Worm (Caenorhabditis elegans): ENCODE data around the gene F07G11.1.

DNA sequence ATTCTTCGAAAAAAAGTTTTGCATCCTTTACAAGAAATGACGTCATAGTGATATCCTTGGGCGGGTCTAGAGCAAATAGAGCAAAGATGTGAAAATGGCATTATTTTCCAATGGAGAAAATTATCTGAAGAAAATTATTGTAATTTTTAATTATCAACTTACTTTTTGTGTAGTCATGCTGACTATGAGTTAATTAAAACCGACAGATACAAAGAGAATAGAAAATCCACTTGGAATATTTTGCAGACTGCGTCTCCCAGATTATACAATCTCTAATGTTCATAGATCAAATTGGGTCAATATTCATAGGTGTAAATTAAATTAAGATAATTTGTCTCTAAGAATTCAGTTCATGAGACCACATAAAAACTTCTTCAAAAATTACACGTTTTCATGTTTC, 42.4 kb downstream of the F07G11.1 start, which contains the start of gene nhr-149:
- TF ChIP-seq efl-1 (GFP tag; optimal IDR thresholded peaks at IDR 0.05) (no peak), ama-1 (optimal IDR thresholded peaks at IDR 0.05) (no peak), ama-1 (GFP tag; optimal IDR thresholded peaks at IDR 0.05) (no peak), nfya-1 (tag; optimal IDR thresholded peaks at IDR 0.05; ENCODE audit: borderline replicate concordance, insufficient read depth) (no peak), unc-62 (GFP tag; optimal IDR thresholded peaks at IDR 0.05) (no peak), nfyb-1 (GFP tag; IDR thresholded peaks at IDR 0.05) (no peak)

Data from whole organism, young adult.